Worm (Caenorhabditis elegans): ENCODE results near the gene F20D6.5.

F20D6.5 gene

ce11 chrV:8198994-8199393 lies 37.2 kb downstream of the F20D6.5 start, which contains the start of gene F20D6.11:
F20D6.11 (minus strand) TSS chrV:8199094.
- TF ChIP-seq dpl-1 (GFP tag; optimal IDR thresholded peaks at IDR 0.05) (no peak), ceh-63 (GFP tag; optimal IDR thresholded peaks at IDR 0.05) (no peak), lin-39 (tag; optimal IDR thresholded peaks at IDR 0.05) (no peak), F16B12.6 (tag; optimal IDR thresholded peaks at IDR 0.05) (no peak), egl-27 (tag; optimal IDR thresholded peaks at IDR 0.05) (no peak), nhr-237 (tag; optimal IDR thresholded peaks at IDR 0.05) (no peak), nhr-85 (tag) (no peak), Y116A8C.19 (tag; optimal IDR thresholded peaks at IDR 0.05; ENCODE audit: borderline replicate concordance) (no peak), ztf-11 (tag; optimal IDR thresholded peaks at IDR 0.05) (no peak), nhr-84 (tag; optimal IDR thresholded peaks at IDR 0.05) (no peak), zag-1 (tag; optimal IDR thresholded peaks at IDR 0.05) (no peak), dsc-1 (tag; optimal IDR thresholded peaks at IDR 0.05) (no peak), ets-5 (GFP tag; IDR thresholded peaks at IDR 0.05) (no peak), ceh-82 (tag; optimal IDR thresholded peaks at IDR 0.05) (no peak), lin-13 (GFP tag; optimal IDR thresholded peaks at IDR 0.05) (no peak), tbx-2 (tag; optimal IDR thresholded peaks at IDR 0.05) (no peak), alr-1 (tag; optimal IDR thresholded peaks at IDR 0.05; ENCODE audit: borderline replicate concordance) (no peak), ceh-90 (tag; optimal IDR thresholded peaks at IDR 0.05) (no peak)

- TF ChIP-seq blmp-1 (tag; optimal IDR thresholded peaks at IDR 0.05): peak; percentile 26
- TF ChIP-seq rnt-1 (tag; optimal IDR thresholded peaks at IDR 0.05): peak; percentile 33
- TF ChIP-seq nhr-85 (tag): peak; percentile 68
- TF ChIP-seq unc-98 (GFP tag; IDR thresholded peaks at IDR 0.05): no peak
- no peak for TF ChIP-seq pag-3 (tag; optimal IDR thresholded peaks at IDR 0.05; ENCODE audit: borderline replicate concordance, insufficient read depth)
- TF ChIP-seq tlp-1 (tag; optimal IDR thresholded peaks at IDR 0.05): no peak
- TF ChIP-seq nhr-71 (tag; optimal IDR thresholded peaks at IDR 0.05): peak; percentile 36
- peak; percentile 23 for TF ChIP-seq snu-23 (GFP tag; optimal IDR thresholded peaks at IDR 0.05)
- no peak for TF ChIP-seq nhr-84 (tag; optimal IDR thresholded peaks at IDR 0.05)
- TF ChIP-seq lin-14 (GFP tag; optimal IDR thresholded peaks at IDR 0.05): peak; percentile 68
- TF ChIP-seq mef-2 (tag; optimal IDR thresholded peaks at IDR 0.05): no peak
- no peak for TF ChIP-seq ztf-4 (tag; optimal IDR thresholded peaks at IDR 0.05)
- TF ChIP-seq egl-27 (tag; optimal IDR thresholded peaks at IDR 0.05): no peak
- TF ChIP-seq unc-30 (tag; optimal IDR thresholded peaks at IDR 0.05): no peak
- peak; percentile 6 for TF ChIP-seq lir-3 (tag; optimal IDR thresholded peaks at IDR 0.05; ENCODE audit: poor library complexity)
Observed at ce11 chrV:8201229-8201858, 39.6 kb downstream of the F20D6.5 start, which contains the start of gene cri-2. cri-2 (plus strand) TSS chrV:8201808.

ce11 chrV:8203085-8203643 lies 41.4 kb downstream of the F20D6.5 start, which contains the start of gene cest-17:
cest-17 (plus strand) TSS chrV:8203332.
- no peak for TF ChIP-seq efl-1 (optimal IDR thresholded peaks at IDR 0.05)
- peak in 1 of 2 experiments; percentile 53 for TF ChIP-seq efl-1 (GFP tag; optimal IDR thresholded peaks at IDR 0.05 in 1 of 2)
- no peak for TF ChIP-seq dpl-1 (GFP tag; optimal IDR thresholded peaks at IDR 0.05)

- TF ChIP-seq mep-1 (tag; optimal IDR thresholded peaks at IDR 0.05) (no peak), sptf-1 (tag; optimal IDR thresholded peaks at IDR 0.05) (no peak), unc-62 (GFP tag; optimal IDR thresholded peaks at IDR 0.05) (no peak), lsy-2 (tag; optimal IDR thresholded peaks at IDR 0.05) (no peak), efl-3 (GFP tag; optimal IDR thresholded peaks at IDR 0.05) (no peak), pax-3 (tag; optimal IDR thresholded peaks at IDR 0.05) (no peak), blmp-1 (tag; optimal IDR thresholded peaks at IDR 0.05) (peak; percentile 93), elt-3 (tag; optimal IDR thresholded peaks at IDR 0.05) (peak in 1 of 6 experiments; percentile 47)
Observed at ce11 chrV:8206931-8207330, 45.2 kb downstream of the F20D6.5 start, which contains the start of gene timp-1. timp-1 (plus strand) TSS chrV:8207235.

Measured in whole organism, L1 larva.